Worm (Caenorhabditis elegans): Measurements from ENCODE around the gene C34E10.10.
A peak's percentile ranks its signal among the peaks of the same experiment; 100 is the strongest.
"Not testable (repeated sequence)": the region's sequence is repeated elsewhere in the genome, so short reads cannot be mapped to it uniquely, and the experiment has no call there.

C34E10.10 gene

DNA sequence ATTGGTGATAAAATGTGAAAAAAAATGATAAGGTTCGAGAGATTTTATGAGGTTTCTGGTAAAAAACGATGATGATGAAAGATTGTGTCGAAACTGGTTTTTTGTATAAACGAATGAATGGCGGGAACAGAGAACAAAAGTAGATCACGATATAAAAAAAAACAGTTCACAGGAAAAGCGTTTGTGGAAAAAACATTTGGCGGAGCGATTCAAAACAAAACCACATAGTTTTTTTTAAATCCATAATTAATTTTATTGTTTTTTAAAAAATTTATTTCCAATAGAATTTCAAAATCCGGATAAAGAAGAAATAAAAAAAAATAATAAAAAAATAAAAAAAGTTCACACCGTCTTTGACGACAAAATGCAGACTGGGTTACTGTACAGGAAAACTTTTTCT is 12.3 kb downstream of the C34E10.10 start, which contains the start of gene ZC155.4:
TSS of gene ZC155.4 (minus strand) at position 101 of the 400 bp plus-strand sequence.
- TF ChIP-seq nhr-111 (GFP tag; optimal IDR thresholded peaks at IDR 0.05): no peak
- TF ChIP-seq sdz-12 (GFP tag; optimal IDR thresholded peaks at IDR 0.05): no peak
- no peak for TF ChIP-seq hif-1 (tag; optimal IDR thresholded peaks at IDR 0.05)
- TF ChIP-seq ceh-44 (GFP tag; IDR thresholded peaks at IDR 0.05): no peak
- TF ChIP-seq egl-43 (GFP tag; IDR thresholded peaks at IDR 0.05): no peak
- TF ChIP-seq R02D3.7 (tag; optimal IDR thresholded peaks at IDR 0.05): no peak
- TF ChIP-seq nhr-11 (tag; optimal IDR thresholded peaks at IDR 0.05): no peak
- TF ChIP-seq dve-1 (tag; optimal IDR thresholded peaks at IDR 0.05; ENCODE audit: insufficient read depth): no peak
- no peak for TF ChIP-seq ces-1 (GFP tag; optimal IDR thresholded peaks at IDR 0.05)
- TF ChIP-seq spr-3 (GFP tag; optimal IDR thresholded peaks at IDR 0.05): no peak
- no peak for TF ChIP-seq set-16 (GFP tag; IDR thresholded peaks at IDR 0.05)
- TF ChIP-seq zag-1 (tag; optimal IDR thresholded peaks at IDR 0.05): no peak
- no peak for TF ChIP-seq rbr-2 (tag; optimal IDR thresholded peaks at IDR 0.05)
- no peak for TF ChIP-seq madf-5 (GFP tag; IDR thresholded peaks at IDR 0.05)
- TF ChIP-seq vab-7 (GFP tag; IDR thresholded peaks at IDR 0.05): no peak
- no peak for TF ChIP-seq mxl-3 (GFP tag; optimal IDR thresholded peaks at IDR 0.05)
- no peak for TF ChIP-seq lin-15B (tag; optimal IDR thresholded peaks at IDR 0.05)
- TF ChIP-seq nhr-28 (tag; optimal IDR thresholded peaks at IDR 0.05): no peak
- TF ChIP-seq nhr-25 (tag; optimal IDR thresholded peaks at IDR 0.05; ENCODE audit: borderline replicate concordance, insufficient read depth): no peak
- TF ChIP-seq lin-1 (GFP tag; IDR thresholded peaks at IDR 0.05): no peak

- TF ChIP-seq nhr-42 (GFP tag; IDR thresholded peaks at IDR 0.05) (no peak), unc-62 (GFP tag; optimal IDR thresholded peaks at IDR 0.05 in 1 of 2) (peak in 1 of 2 experiments; percentile 90), unc-62 (tag; optimal IDR thresholded peaks at IDR 0.05) (no peak)
Measured at ce11 chrIII:5214162-5214561, 13.5 kb downstream of the C34E10.10 start.

- TF ChIP-seq gei-8 (GFP tag; optimal IDR thresholded peaks at IDR 0.05): peak; percentile 37
- peak; percentile 41 for TF ChIP-seq dpl-1 (GFP tag; optimal IDR thresholded peaks at IDR 0.05)
- peak; percentile 64 for TF ChIP-seq madf-9 (GFP tag; conservative IDR thresholded peaks at IDR 0.05)
- TF ChIP-seq jun-1 (tag; optimal IDR thresholded peaks at IDR 0.05): peak; percentile 45
- TF ChIP-seq mep-1 (tag; optimal IDR thresholded peaks at IDR 0.05): peak; percentile 76
- TF ChIP-seq tra-1 (GFP tag; IDR thresholded peaks at IDR 0.05): peak; percentile 73; the same call in 1 of the 2 replicates
- TF ChIP-seq ctbp-1 (GFP tag; IDR thresholded peaks at IDR 0.05): peak; percentile 84
- peak; percentile 57; the same call in 1 of the 2 replicates for TF ChIP-seq lim-7 (GFP tag; IDR thresholded peaks at IDR 0.05)
- 0 out of 2 replicates have a peak, but pooled peaks have one; percentile 59 for TF ChIP-seq saeg-2 (GFP tag; IDR thresholded peaks at IDR 0.05)
- peak; percentile 75 for TF ChIP-seq vab-7 (GFP tag; IDR thresholded peaks at IDR 0.05)
- TF ChIP-seq zip-11 (GFP tag; IDR thresholded peaks at IDR 0.05): 0 out of 2 replicates have a peak, but pooled peaks have one; percentile 68
- peak; percentile 41 to 62 for TF ChIP-seq hif-1 (tag; optimal IDR thresholded peaks at IDR 0.05)
- peak; percentile 53; the same call in 1 of the 2 replicates for TF ChIP-seq zfp-3 (GFP tag; conservative IDR thresholded peaks at IDR 0.05)
- peak; percentile 68 for TF ChIP-seq dmd-8 (GFP tag; IDR thresholded peaks at IDR 0.05)
- TF ChIP-seq dmd-6 (GFP tag; IDR thresholded peaks at IDR 0.05): peak; percentile 74
- TF ChIP-seq mdt-29 (GFP tag; IDR thresholded peaks at IDR 0.05): peak; percentile 76
- peak; percentile 51 for TF ChIP-seq duxl-1 (tag; optimal IDR thresholded peaks at IDR 0.05; ENCODE audit: poor library complexity)
- peak; percentile 76 for TF ChIP-seq spr-3 (GFP tag; optimal IDR thresholded peaks at IDR 0.05)
- TF ChIP-seq nhr-111 (GFP tag; optimal IDR thresholded peaks at IDR 0.05): peak; percentile 35
- TF ChIP-seq F26F4.8 (GFP tag; conservative IDR thresholded peaks at IDR 0.05): 0 out of 2 replicates have a peak, but pooled peaks have one; percentile 61
- TF ChIP-seq aha-1 (tag): peak; percentile 14
- TF ChIP-seq rbr-2 (tag; optimal IDR thresholded peaks at IDR 0.05): peak; percentile 78
- peak; percentile 57 to 83 for TF ChIP-seq daf-16 (GFP tag; optimal IDR thresholded peaks at IDR 0.05)
- TF ChIP-seq daf-16 (tag; optimal IDR thresholded peaks at IDR 0.05): not testable (repeated sequence)
- peak; percentile 77 for TF ChIP-seq nhr-48 (tag; optimal IDR thresholded peaks at IDR 0.05)
- TF ChIP-seq Y105C5A.15 (GFP tag; IDR thresholded peaks at IDR 0.05): 0 out of 2 replicates have a peak, but pooled peaks have one; percentile 36
- peak; percentile 80 for TF ChIP-seq lin-38 (GFP tag; IDR thresholded peaks at IDR 0.05)
- peak; percentile 11 for TF ChIP-seq zfp-2 (tag; optimal IDR thresholded peaks at IDR 0.05)
- TF ChIP-seq F37D6.2 (tag; optimal IDR thresholded peaks at IDR 0.05): peak; percentile 57
Measured at ce11 chrIII:5211137-5211648, 16.5 kb downstream of the C34E10.10 start.

Data from whole organism, L4 larva.